Fruit fly (Drosophila melanogaster) whole organism, embryonic: ENCODE data around the gene ec.

Experiments
- Asciz ChIP-seq: fragments of 200-800 bp; sonication (Bioruptor generic); optimal IDR thresholded peaks from 2 replicates; lab custom pipeline; 2017; ENCODE audit warnings: missing biosample characterization, mild to moderate bottlenecking, missing genetic modification characterization, missing genetic modification reagents
- Bteb2 ChIP-seq: fragments of 200-800 bp; sonication (Bioruptor generic); optimal IDR thresholded peaks from 2 replicates; lab custom pipeline; 2016; ENCODE audit warnings: missing biosample characterization, missing genetic modification characterization
- CG10267 ChIP-seq: fragments of 200-800 bp; sonication (Bioruptor generic); optimal IDR thresholded peaks from 2 replicates; lab custom pipeline; 2018; ENCODE audit warnings: missing biosample characterization, mild to moderate bottlenecking, missing genetic modification characterization, moderate library complexity
- CG11695 ChIP-seq: fragments of 200-800 bp; sonication (Bioruptor generic); IDR thresholded peaks from 3 replicates; pipeline ENCODE4 v1.3.6; 2022; ENCODE audit warnings: missing biosample characterization, missing genetic modification characterization
- CG12155 ChIP-seq: fragments of 200-800 bp; sonication (Bioruptor generic); optimal IDR thresholded peaks from 3 replicates; lab custom pipeline; 2016; ENCODE audit warnings: missing biosample characterization, missing genetic modification characterization
- CG12236 ChIP-seq: fragments of 200-800 bp; sonication (Bioruptor generic); optimal IDR thresholded peaks from 2 replicates; lab custom pipeline; 2016; ENCODE audit warnings: missing biosample characterization, missing genetic modification characterization
- CG13624 ChIP-seq: fragments of 200-800 bp; sonication (Bioruptor generic); optimal IDR thresholded peaks from 2 replicates; lab custom pipeline; 2016; ENCODE audit warnings: missing biosample characterization, missing genetic modification characterization
- CG14441 ChIP-seq: fragments of 200-800 bp; sonication (Bioruptor generic); IDR thresholded peaks from 2 replicates; pipeline ENCODE4 v1.3.6; 2022; ENCODE audit warnings: missing biosample characterization, missing genetic modification characterization
- CG17186 ChIP-seq: fragments of 200-800 bp; sonication (Bioruptor generic); optimal IDR thresholded peaks from 3 replicates; lab custom pipeline; 2017; ENCODE audit warnings: missing biosample characterization, missing genetic modification reagents, missing genetic modification characterization
- CG17328 ChIP-seq: fragments of 200-800 bp; sonication (Bioruptor generic); IDR thresholded peaks from 2 replicates; pipeline ENCODE4 v1.3.6; 2022; ENCODE audit warnings: missing biosample characterization, missing genetic modification characterization
- CG1832 ChIP-seq: fragments of 200-800 bp; sonication (Bioruptor generic); optimal IDR thresholded peaks from 2 replicates; lab custom pipeline; 2017; ENCODE audit warnings: missing biosample characterization, mild to moderate bottlenecking, missing genetic modification characterization, inconsistent platforms
- CG2120 ChIP-seq: fragments of 200-800 bp; sonication (Bioruptor generic); optimal IDR thresholded peaks from 3 replicates; lab custom pipeline; 2016; ENCODE audit warnings: missing biosample characterization, missing genetic modification characterization
- CG2678 ChIP-seq: fragments of 200-800 bp; sonication (Bioruptor generic); optimal IDR thresholded peaks from 3 replicates; lab custom pipeline; 2019; ENCODE audit warnings: missing biosample characterization, mild to moderate bottlenecking, missing genetic modification characterization, moderate library complexity
- CG30020 ChIP-seq: fragments of 200-800 bp; optimal IDR thresholded peaks from 2 replicates; lab custom pipeline; 2019; ENCODE audit warnings: missing biosample characterization, mild to moderate bottlenecking, missing genetic modification characterization, moderate library complexity
- CG31224 ChIP-seq: fragments of 200-800 bp; sonication (Bioruptor generic); IDR thresholded peaks from 2 replicates; pipeline ENCODE4 v1.3.6; 2022; ENCODE audit warnings: missing biosample characterization, missing genetic modification characterization
- CG33213 ChIP-seq: fragments of 200-800 bp; sonication (Bioruptor generic); optimal IDR thresholded peaks from 3 replicates; lab custom pipeline; 2016; ENCODE audit warnings: missing biosample characterization, missing genetic modification characterization
- CG34422 ChIP-seq: fragments of 200-800 bp; sonication (Bioruptor generic); IDR thresholded peaks from 3 replicates; pipeline ENCODE4 v1.3.6; 2022; ENCODE audit warnings: missing biosample characterization, missing genetic modification characterization
- CG4820 ChIP-seq: fragments of 200-800 bp; sonication (Bioruptor generic); optimal IDR thresholded peaks from 3 replicates; lab custom pipeline; 2016; ENCODE audit warnings: missing biosample characterization, missing genetic modification characterization
- CG7745 ChIP-seq: fragments of 200-800 bp; sonication (Bioruptor generic); optimal IDR thresholded peaks from 2 replicates; lab custom pipeline; 2018; ENCODE audit warnings: missing biosample characterization, mild to moderate bottlenecking, missing genetic modification characterization, moderate library complexity
- CG8924 ChIP-seq: fragments of 200-800 bp; optimal IDR thresholded peaks from 3 replicates; lab custom pipeline; 2019; ENCODE audit warnings: missing biosample characterization, mild to moderate bottlenecking, missing genetic modification characterization, moderate library complexity
- CG9437 ChIP-seq: fragments of 200-800 bp; sonication (Bioruptor generic); optimal IDR thresholded peaks from 2 replicates; lab custom pipeline; 2018; ENCODE audit warnings: missing biosample characterization, mild to moderate bottlenecking, missing genetic modification characterization
- CrebB ChIP-seq: fragments of 200-800 bp; sonication (Bioruptor generic); optimal IDR thresholded peaks from 3 replicates; lab custom pipeline; 2018; ENCODE audit warnings: missing biosample characterization, mild to moderate bottlenecking, missing genetic modification characterization
- Dref ChIP-seq: fragments of 200-800 bp; sonication (Bioruptor generic); IDR thresholded peaks from 2 replicates; pipeline ENCODE4 v1.3.6; 2022; ENCODE audit warnings: missing biosample characterization, missing genetic modification characterization
- Drgx ChIP-seq: fragments of 200-800 bp; sonication (Bioruptor generic); IDR thresholded peaks from 2 replicates; pipeline ENCODE4 v1.3.6; 2022; ENCODE audit warnings: missing biosample characterization, missing genetic modification characterization
- Hand ChIP-seq: fragments of 200-800 bp; sonication (Bioruptor generic); optimal IDR thresholded peaks from 2 replicates; lab custom pipeline; 2017; ENCODE audit warnings: mild to moderate bottlenecking, missing biosample characterization, missing genetic modification reagents, missing genetic modification characterization
- HmgD ChIP-seq: fragments of 200-800 bp; sonication (Bioruptor generic); optimal IDR thresholded peaks from 3 replicates; lab custom pipeline; 2016; ENCODE audit warnings: missing biosample characterization, missing genetic modification characterization
- Six4 ChIP-seq: fragments of 200-800 bp; sonication (Bioruptor generic); optimal IDR thresholded peaks from 2 replicates; lab custom pipeline; 2016; ENCODE audit warnings: missing biosample characterization, missing genetic modification characterization
- abd-A ChIP-seq: fragments of 200-800 bp; sonication (Bioruptor generic); optimal IDR thresholded peaks from 3 replicates; lab custom pipeline; 2019; ENCODE audit warnings: missing biosample characterization, mild to moderate bottlenecking, missing genetic modification characterization, moderate library complexity
- btn ChIP-seq: fragments of 200-800 bp; sonication (Bioruptor generic); optimal IDR thresholded peaks from 2 replicates; lab custom pipeline; 2016; ENCODE audit warnings: missing biosample characterization, missing genetic modification characterization
- chinmo ChIP-seq: fragments of 200-800 bp; sonication (Bioruptor generic); IDR thresholded peaks from 4 replicates; pipeline ENCODE4 v1.3.6; 2022; ENCODE audit warnings: missing biosample characterization, missing genetic modification characterization; ENCODE audit not compliant: partially characterized antibody
- crol ChIP-seq: fragments of 200-800 bp; sonication (Bioruptor generic); IDR thresholded peaks from 2 replicates; pipeline ENCODE4 v1.3.6; 2022; ENCODE audit warnings: missing biosample characterization, missing genetic modification characterization
- dan ChIP-seq: fragments of 200-800 bp; sonication (Bioruptor generic); IDR thresholded peaks from 2 replicates; pipeline ENCODE4 v1.3.6; 2022; ENCODE audit warnings: missing biosample characterization, missing genetic modification characterization
- en ChIP-seq: fragments of 200-800 bp; sonication (Bioruptor generic); optimal IDR thresholded peaks from 2 replicates; lab custom pipeline; 2016; ENCODE audit warnings: missing biosample characterization, missing genetic modification characterization
- gem ChIP-seq: fragments of 200-800 bp; sonication (Bioruptor generic); optimal IDR thresholded peaks from 2 replicates; lab custom pipeline; 2019; ENCODE audit warnings: missing biosample characterization, mild to moderate bottlenecking, missing genetic modification characterization, moderate library complexity
- gro ChIP-seq: fragments of 200-800 bp; sonication (Bioruptor generic); optimal IDR thresholded peaks from 2 replicates; lab custom pipeline; 2016; ENCODE audit warnings: missing biosample characterization, missing genetic modification characterization
- hkb ChIP-seq, 2 experiments: fragments of 200-800 bp in 1 of 2; fragments of >200 bp in 1 of 2; sonication (Bioruptor generic) in 1 of 2; IDR thresholded peaks in 1 of 2; optimal IDR thresholded peaks in 1 of 2; 2 replicates each; pipeline versions ENCODE4 v1.3.6 to Lab custom; 2017 to 2022; ENCODE audit warnings: missing biosample characterization in 1 of 2, missing genetic modification characterization in 1 of 2
- luna ChIP-seq: fragments of 200-800 bp; sonication (Bioruptor generic); optimal IDR thresholded peaks from 2 replicates; lab custom pipeline; 2016; ENCODE audit warnings: missing biosample characterization, missing genetic modification characterization
- otp ChIP-seq: fragments of 200-800 bp; sonication (Bioruptor generic); IDR thresholded peaks from 3 replicates; pipeline ENCODE4, ENCODE4 v1.3.6; 2022; ENCODE audit warnings: missing biosample characterization, missing genetic modification characterization
- pan ChIP-seq, 4 experiments: fragments of >200 bp in 3 of 4; fragments of 200-800 bp in 1 of 4; sonication (Bioruptor generic) in 1 of 4; optimal IDR thresholded peaks in 3 of 4; IDR thresholded peaks in 1 of 4; 2 replicates each; pipeline versions ENCODE4 v1.3.6 to Lab custom; 2017 to 2022; ENCODE audit warnings: missing biosample characterization in 2 of 4, missing genetic modification characterization in 2 of 4, mixed read lengths in 1 of 4
- pros ChIP-seq: fragments of 200-800 bp; sonication (Bioruptor generic); optimal IDR thresholded peaks from 3 replicates; lab custom pipeline; 2019; ENCODE audit warnings: missing biosample characterization, mild to moderate bottlenecking, missing genetic modification characterization, moderate library complexity
- row ChIP-seq: fragments of 200-800 bp; sonication (Bioruptor generic); IDR thresholded peaks from 3 replicates; pipeline ENCODE4 v1.3.6; 2022; ENCODE audit warnings: missing biosample characterization, missing genetic modification characterization
- so ChIP-seq: fragments of 200-800 bp; sonication (Bioruptor generic); IDR thresholded peaks from 3 replicates; pipeline ENCODE4 v1.3.6; 2022; ENCODE audit warnings: missing biosample characterization, missing genetic modification characterization
- ssp ChIP-seq: fragments of 200-800 bp; sonication (Bioruptor generic); IDR thresholded peaks from 2 replicates; pipeline ENCODE4 v1.3.6; 2022; ENCODE audit warnings: missing biosample characterization, missing genetic modification characterization
- stc ChIP-seq: fragments of 200-800 bp; sonication (Bioruptor generic); IDR thresholded peaks from 2 replicates; pipeline ENCODE4 v1.3.6; 2022; ENCODE audit warnings: missing biosample characterization, missing genetic modification characterization
- trh ChIP-seq: fragments of 200-800 bp; sonication (Bioruptor generic); optimal IDR thresholded peaks from 2 replicates; lab custom pipeline; 2016; ENCODE audit warnings: missing biosample characterization, missing genetic modification characterization
- wdn ChIP-seq: fragments of 200-800 bp; sonication (Bioruptor generic); IDR thresholded peaks from 2 replicates; pipeline ENCODE4 v1.3.6; 2022; ENCODE audit warnings: missing biosample characterization, missing genetic modification characterization
- zf30C ChIP-seq: fragments of 200-800 bp; sonication (Bioruptor generic); optimal IDR thresholded peaks from 3 replicates; lab custom pipeline; 2018; ENCODE audit warnings: missing biosample characterization, mild to moderate bottlenecking, missing genetic modification characterization

Gene ec

DNA sequence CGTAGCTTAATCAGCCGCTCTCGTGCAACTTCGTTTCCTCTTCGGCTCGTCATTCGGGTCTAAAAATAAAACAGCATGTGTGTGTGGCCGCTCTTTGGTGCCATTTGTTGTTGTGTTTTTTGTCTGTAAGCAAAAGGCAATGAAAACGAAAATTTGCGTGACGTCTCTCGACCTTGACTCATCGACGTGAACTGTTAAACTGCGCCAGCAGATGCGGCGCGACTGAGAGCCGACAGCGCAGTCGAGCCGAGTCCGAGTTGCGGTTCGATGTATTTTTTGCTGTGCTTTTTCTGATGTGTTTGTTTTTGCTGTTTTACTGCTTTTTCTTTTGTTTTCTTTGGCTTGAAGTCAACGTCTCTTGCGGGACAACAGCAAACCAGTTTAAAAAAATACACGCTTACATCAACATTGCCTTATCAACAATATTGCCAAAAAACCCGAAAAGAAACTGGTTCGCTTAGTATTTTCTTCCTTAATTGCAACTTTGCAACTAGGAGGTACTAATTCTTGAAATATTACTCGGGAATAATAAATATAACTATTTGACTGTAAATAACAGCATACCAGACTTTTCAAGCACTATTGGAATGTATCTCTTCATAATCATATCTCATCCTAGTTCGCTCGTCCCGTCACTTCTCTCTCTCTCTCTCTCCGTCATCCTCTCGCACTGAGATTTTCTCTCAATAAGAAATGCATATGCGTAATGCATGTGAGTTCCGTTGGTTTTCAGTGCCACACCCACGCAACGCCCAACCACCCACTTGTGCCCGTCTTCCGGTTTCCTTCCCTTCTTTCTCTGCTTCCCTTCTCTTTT is 33.2 kb upstream of the ec start (continued):
- 0 out of 2 replicates have a peak, but pooled peaks have one; percentile 19 for TF ChIP-seq CG31224 (GFP tag; lab: Robert Waterston, UW)
- no peak for TF ChIP-seq CG14441

DNA sequence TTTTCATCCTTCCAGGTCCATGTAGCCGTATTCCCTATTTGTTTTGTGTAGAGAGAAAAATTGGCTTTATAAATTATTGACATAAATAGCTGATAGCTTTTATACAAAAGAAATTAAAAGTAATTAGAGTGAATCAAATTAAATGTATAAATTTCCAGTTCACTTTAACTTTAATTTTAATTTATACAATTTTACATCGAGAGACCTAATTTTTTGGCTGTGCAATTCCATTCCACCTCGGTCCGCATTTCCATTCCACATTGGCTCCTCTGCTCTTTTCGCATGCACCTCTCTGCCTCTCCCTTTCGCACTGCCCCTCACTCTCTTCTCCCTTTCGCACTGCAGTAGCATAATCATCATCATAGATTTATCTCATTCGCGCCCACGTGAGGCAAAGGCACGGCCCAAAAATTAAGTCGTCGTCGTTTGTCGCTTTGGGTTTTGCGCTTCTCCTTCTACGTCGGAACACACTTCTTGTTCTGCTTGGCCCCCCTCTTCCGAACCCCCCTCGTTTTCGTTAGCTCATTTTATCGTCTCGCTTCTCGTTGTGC is 32.5 kb upstream of the ec start:
- TF ChIP-seq Six4 (GFP tag; lab: Kevin White, UChicago) (no peak), btn (GFP tag; lab: Kevin White, UChicago) (no peak), otp (GFP tag; lab: Robert Waterston, UW) (no peak), hkb (optimal IDR thresholded peaks at IDR 0.05; lab: Kevin White, UChicago) (no peak), hkb (GFP tag; IDR thresholded peaks at IDR 0.05; lab: Robert Waterston, UW) (no peak), trh (GFP tag; lab: Kevin White, UChicago) (no peak), CG2120 (GFP tag; lab: Kevin White, UChicago) (peak; percentile 3), dan (no peak), CG34422 (no peak), gro (GFP tag; lab: Kevin White, UChicago) (no peak), stc (GFP tag; lab: Robert Waterston, UW) (no peak), CG33213 (GFP tag; lab: Kevin White, UChicago) (no peak), Hand (GFP tag; lab: Kevin White, UChicago) (peak; percentile 8), crol (GFP tag; lab: Robert Waterston, UW) (peak; percentile 71), CG17186 (GFP tag; lab: Kevin White, UChicago) (no peak), CG2678 (tag; lab: Kevin White, UChicago) (peak; percentile 8), row (GFP tag; lab: Robert Waterston, UW) (peak; percentile 19; the same call in 1 of the 3 replicates), CG17328 (GFP tag; lab: Robert Waterston, UW) (no peak), Asciz (GFP tag; lab: Kevin White, UChicago) (no peak), CG11695 (GFP tag; lab: Robert Waterston, UW) (no peak), CG8924 (tag; lab: Kevin White, UChicago) (no peak), pros (no peak), CG1832 (peak; percentile 82), CrebB (tag; lab: Kevin White, UChicago) (no peak), chinmo (GFP tag; lab: Robert Waterston, UW) (peak; percentile 30; the same call in 1 of the 4 replicates), gem (peak; percentile 14), pan (optimal IDR thresholded peaks at IDR 0.05; lab: Kevin White, UChicago) (no peak), pan (GFP tag; optimal IDR thresholded peaks at IDR 0.05 in 1 of 2, IDR thresholded peaks at IDR 0.05 in 1 of 2) (no peak), ssp (GFP tag; lab: Robert Waterston, UW) (no peak), CG13624 (GFP tag; lab: Kevin White, UChicago) (no peak), so (no peak), abd-A (tag; lab: Kevin White, UChicago) (peak; percentile 21), wdn (GFP tag; lab: Robert Waterston, UW) (no peak), HmgD (GFP tag; lab: Kevin White, UChicago) (no peak), CG9437 (GFP tag; lab: Kevin White, UChicago) (no peak), Dref (no peak), zf30C (GFP tag; lab: Kevin White, UChicago) (no peak), CG10267 (tag; lab: Kevin White, UChicago) (no peak), Bteb2 (GFP tag; lab: Kevin White, UChicago) (no peak), en (GFP tag; lab: Kevin White, UChicago) (no peak), CG30020 (no peak), luna (GFP tag; lab: Kevin White, UChicago) (no peak), CG12155 (GFP tag; lab: Kevin White, UChicago) (peak; percentile 44), CG7745 (tag; lab: Kevin White, UChicago) (no peak), CG4820 (GFP tag; lab: Kevin White, UChicago) (no peak), Drgx (GFP tag; lab: Robert Waterston, UW) (peak; percentile 51; the same call in 1 of the 2 replicates), CG12236 (GFP tag; lab: Kevin White, UChicago) (no peak)
